Worm (Caenorhabditis elegans) whole organism, L3 larva: ENCODE data around the gene flp-13.

ENCODE experiments used
- R02D3.7 ChIP-seq: fragments of 150-350 bp; optimal IDR thresholded peaks from 2 replicates; lab custom pipeline; 2014; ENCODE audit warnings: missing biosample characterization, missing genetic modification characterization
- ZK546.5 ChIP-seq: sonication (generic microtip); optimal IDR thresholded peaks from 2 replicates; lab custom pipeline; 2017; ENCODE audit warnings: missing biosample characterization, missing genetic modification characterization
- ceh-28 ChIP-seq: fragments of 150-350 bp; optimal IDR thresholded peaks from 2 replicates; lab custom pipeline; 2014; ENCODE audit warnings: missing biosample characterization, missing genetic modification reagents, missing genetic modification characterization
- ceh-82 ChIP-seq: fragments of 150-350 bp; optimal IDR thresholded peaks from 2 replicates; lab custom pipeline; 2014; ENCODE audit warnings: missing biosample characterization, missing genetic modification characterization
- daf-12 ChIP-seq: fragments of 150-350 bp; optimal IDR thresholded peaks from 2 replicates; lab custom pipeline; 2014; ENCODE audit warnings: missing biosample characterization, missing genetic modification reagents, missing genetic modification characterization
- egl-27 ChIP-seq: sonication (generic microtip); optimal IDR thresholded peaks from 4 replicates; lab custom pipeline; 2017; ENCODE audit warnings: missing biosample characterization, missing genetic modification reagents, missing genetic modification characterization
- egl-5 ChIP-seq: fragments of 150-350 bp; optimal IDR thresholded peaks from 2 replicates; lab custom pipeline; 2017; ENCODE audit warnings: missing biosample characterization, missing genetic modification reagents, missing genetic modification characterization, inconsistent platforms
- elt-1 ChIP-seq: fragments of 150-350 bp; optimal IDR thresholded peaks from 2 replicates; lab custom pipeline; 2014; ENCODE audit warnings: missing biosample characterization, missing genetic modification characterization
- elt-2 ChIP-seq: sonication (generic microtip); optimal IDR thresholded peaks from 2 replicates; lab custom pipeline; 2016; ENCODE audit warnings: missing genetic modification reagents, mild to moderate bottlenecking, missing genetic modification characterization, missing compliant biosample characterization
- elt-3 ChIP-seq, 3 experiments: fragments of 150-350 bp in 1 of 3; sonication (generic microtip) in 2 of 3; optimal IDR thresholded peaks; 2 replicates in 2 of 3; 4 replicates in 1 of 3; lab custom pipeline; 2014 to 2017; ENCODE audit warnings: missing biosample characterization in 3 of 3, missing genetic modification characterization in 3 of 3
- eor-1 ChIP-seq, 2 experiments: fragments of 150-350 bp; optimal IDR thresholded peaks; 2 replicates each; lab custom pipeline; 2014 to 2018; ENCODE audit warnings: missing biosample characterization in 2 of 2, missing genetic modification characterization in 2 of 2
- fkh-10 ChIP-seq: sonication (generic microtip); optimal IDR thresholded peaks from 2 replicates; lab custom pipeline; 2017; ENCODE audit warnings: missing biosample characterization, missing genetic modification reagents, missing genetic modification characterization
- fos-1 ChIP-seq: fragments of 150-350 bp; optimal IDR thresholded peaks from 2 replicates; lab custom pipeline; 2014; ENCODE audit warnings: missing biosample characterization, missing genetic modification characterization
- lin-15B ChIP-seq: fragments of 150-350 bp; optimal IDR thresholded peaks from 2 replicates; lab custom pipeline; 2014; ENCODE audit warnings: missing biosample characterization, missing genetic modification characterization
- lin-39 ChIP-seq: fragments of 150-350 bp; optimal IDR thresholded peaks from 2 replicates; lab custom pipeline; 2018; ENCODE audit warnings: missing biosample characterization, missing genetic modification reagents, missing genetic modification characterization
- lsy-12 ChIP-seq: sonication (generic microtip); optimal IDR thresholded peaks from 2 replicates; lab custom pipeline; 2016; ENCODE audit warnings: mild to moderate bottlenecking, missing genetic modification characterization, missing compliant biosample characterization
- mml-1 ChIP-seq: fragments of 150-350 bp; sonication (generic microtip); optimal IDR thresholded peaks from 3 replicates; lab custom pipeline; 2014; ENCODE audit warnings: missing biosample characterization, missing genetic modification characterization
- nhr-11 ChIP-seq: fragments of 150-350 bp; optimal IDR thresholded peaks from 2 replicates; lab custom pipeline; 2014; ENCODE audit warnings: missing biosample characterization, missing genetic modification characterization
- nhr-12 ChIP-seq: fragments of 150-350 bp; optimal IDR thresholded peaks from 2 replicates; lab custom pipeline; 2014; ENCODE audit warnings: missing biosample characterization, missing genetic modification characterization
- nhr-23 ChIP-seq: fragments of 150-350 bp; optimal IDR thresholded peaks from 2 replicates; lab custom pipeline; 2014; ENCODE audit warnings: missing biosample characterization, missing genetic modification reagents, missing genetic modification characterization
- nhr-28 ChIP-seq: fragments of 150-350 bp; optimal IDR thresholded peaks from 2 replicates; lab custom pipeline; 2014; ENCODE audit warnings: missing biosample characterization, missing genetic modification characterization
- nhr-67 ChIP-seq: fragments of 150-350 bp; optimal IDR thresholded peaks from 2 replicates; lab custom pipeline; 2014; ENCODE audit warnings: missing biosample characterization, missing genetic modification characterization
- nhr-76 ChIP-seq: fragments of 150-350 bp; sonication (generic microtip); optimal IDR thresholded peaks from 5 replicates; lab custom pipeline; 2014; ENCODE audit warnings: missing biosample characterization, missing genetic modification characterization
- pqm-1 ChIP-seq: fragments of 150-350 bp; optimal IDR thresholded peaks from 2 replicates; lab custom pipeline; 2017; ENCODE audit warnings: missing biosample characterization, missing genetic modification characterization, inconsistent platforms
- sea-2 ChIP-seq: fragments of 150-350 bp; sonication (generic microtip); optimal IDR thresholded peaks from 4 replicates; lab custom pipeline; 2014; ENCODE audit warnings: missing biosample characterization, missing genetic modification reagents, missing genetic modification characterization
- tbx-2 ChIP-seq: sonication (generic microtip); optimal IDR thresholded peaks from 2 replicates; lab custom pipeline; 2016; ENCODE audit warnings: mild to moderate bottlenecking, missing genetic modification characterization, missing compliant biosample characterization
- unc-39 ChIP-seq: sonication (generic microtip); optimal IDR thresholded peaks from 4 replicates; lab custom pipeline; 2017; ENCODE audit warnings: missing biosample characterization, missing genetic modification characterization
- unc-62 ChIP-seq: fragments of 150-350 bp; sonication (generic microtip); optimal IDR thresholded peaks from 4 replicates; lab custom pipeline; 2014; ENCODE audit warnings: missing biosample characterization, missing genetic modification reagents, missing genetic modification characterization
- zag-1 ChIP-seq: fragments of 150-350 bp; optimal IDR thresholded peaks from 2 replicates; lab custom pipeline; 2014; ENCODE audit warnings: missing biosample characterization, missing genetic modification characterization
- ztf-11 ChIP-seq: fragments of 150-350 bp; optimal IDR thresholded peaks from 2 replicates; lab custom pipeline; 2014; ENCODE audit warnings: missing biosample characterization, missing genetic modification characterization
- ztf-4 ChIP-seq: fragments of 150-350 bp; optimal IDR thresholded peaks from 2 replicates; lab custom pipeline; 2014; ENCODE audit warnings: missing biosample characterization, missing genetic modification characterization

Gene flp-13

ce11 chrIV:7731960-7732359 is 33.7 kb upstream of the flp-13 start, which contains the start of the genes C50F7.9 and C50F7.3:
TSS of gene C50F7.9 (minus strand) at chrIV:7732060.
TSS of gene C50F7.3 (plus strand) at chrIV:7732329.
- TF ChIP-seq lin-39 (tag; lab: Kevin White, UChicago) (no peak), egl-27 (tag; lab: Kevin White, UChicago) (no peak), ceh-28 (tag; lab: Kevin White, UChicago) (no peak), tbx-2 (tag; lab: Kevin White, UChicago) (no peak), pqm-1 (no peak)

- no peak for TF ChIP-seq nhr-23 (tag; lab: Kevin White, UChicago)
- TF ChIP-seq elt-1 (tag; lab: Kevin White, UChicago) = no peak
- peak; percentile 14 for TF ChIP-seq lin-15B (tag; lab: Kevin White, UChicago)
- TF ChIP-seq, all 47 proteins: peak for 1
These were observed 30.3 kb upstream of the flp-13 start, which contains the start of gene sucg-1 for ce11 chrIV:7728402-7728963. TSS of gene sucg-1 (plus strand) at chrIV:7728913.

- TF ChIP-seq ceh-82 (no peak), sea-2 (GFP tag; lab: Kevin White, UChicago) (no peak), daf-12 (tag; lab: Kevin White, UChicago) (no peak), egl-5 (tag; lab: Kevin White, UChicago) (no peak), egl-27 (tag; lab: Kevin White, UChicago) (no peak), eor-1 (tag; optimal IDR thresholded peaks at IDR 0.05; lab: Kevin White, UChicago) (no peak), mml-1 (no peak), nhr-28 (tag; lab: Kevin White, UChicago) (no peak), zag-1 (no peak), elt-3 (tag; optimal IDR thresholded peaks at IDR 0.05; lab: Kevin White, UChicago) (no peak), ztf-11 (tag; lab: Kevin White, UChicago) (no peak), nhr-67 (tag; lab: Kevin White, UChicago) (no peak), fkh-10 (GFP tag; lab: Kevin White, UChicago) (no peak), fos-1 (tag; lab: Kevin White, UChicago) (no peak), unc-39 (tag; lab: Kevin White, UChicago) (no peak)
These were observed 29.0 kb upstream of the flp-13 start for ce11 chrIV:7727258-7727657.

- TF ChIP-seq ztf-11 (tag; lab: Kevin White, UChicago) (no peak), elt-2 (peak; percentile 56), R02D3.7 (tag; lab: Kevin White, UChicago) (no peak), unc-62 (no peak), nhr-11 (tag; lab: Kevin White, UChicago) (no peak), ZK546.5 (tag; lab: Kevin White, UChicago) (no peak), nhr-12 (tag; lab: Kevin White, UChicago) (no peak), pqm-1 (peak; percentile 8), ztf-4 (tag; lab: Kevin White, UChicago) (no peak)
These were observed 28.1 kb upstream of the flp-13 start, which contains the start of gene C50F7.5 for ce11 chrIV:7726325-7726724. TSS of gene C50F7.5 (plus strand) at chrIV:7726719.

- TF ChIP-seq R02D3.7 (tag; lab: Kevin White, UChicago) = no peak
- no peak for TF ChIP-seq sea-2 (GFP tag; lab: Kevin White, UChicago)
- TF ChIP-seq ztf-4 (tag; lab: Kevin White, UChicago) = no peak
- TF ChIP-seq elt-2 = no peak
- no peak for TF ChIP-seq lin-15B (tag; lab: Kevin White, UChicago)
- no peak for TF ChIP-seq lsy-12 (tag; lab: Kevin White, UChicago)
- TF ChIP-seq nhr-76 (tag; lab: Kevin White, UChicago) = no peak
- peak; percentile 73 for TF ChIP-seq lin-39 (tag; lab: Kevin White, UChicago)
These were observed 26.7 kb upstream of the flp-13 start for ce11 chrIV:7724912-7725311.

ce11 chrIV:7723555-7723954 is 25.3 kb upstream of the flp-13 start:
- TF ChIP-seq eor-1 (tag; optimal IDR thresholded peaks at IDR 0.05; lab: Kevin White, UChicago) (no peak), egl-5 (tag; lab: Kevin White, UChicago) (peak; percentile 76)
